Worm (Caenorhabditis elegans) whole organism, L1 larva: ENCODE results near the gene srz-31.

ENCODE experiments used
- ama-1 ChIP-seq: fragments of 150-350 bp; optimal IDR thresholded peaks from 2 replicates; lab custom pipeline; 2014
- blmp-1 ChIP-seq: fragments of 150-350 bp; optimal IDR thresholded peaks from 2 replicates; lab custom pipeline; 2014; ENCODE audit warnings: missing biosample characterization, missing genetic modification characterization
- fkh-10 ChIP-seq: sonication (generic microtip); optimal IDR thresholded peaks from 2 replicates; lab custom pipeline; 2017; ENCODE audit warnings: missing biosample characterization, missing genetic modification reagents, missing genetic modification characterization
- lin-39 ChIP-seq: fragments of 150-350 bp; optimal IDR thresholded peaks from 2 replicates; lab custom pipeline; 2014; ENCODE audit warnings: missing biosample characterization, missing genetic modification reagents, missing genetic modification characterization
- mdl-1 ChIP-seq, 2 experiments: fragments of 150-350 bp; optimal IDR thresholded peaks; 2 replicates each; lab custom pipeline; 2014 to 2017; ENCODE audit warnings: missing biosample characterization in 2 of 2, missing genetic modification characterization in 2 of 2, inconsistent platforms in 1 of 2
- nhr-12 ChIP-seq: sonication (generic microtip); optimal IDR thresholded peaks from 2 replicates; lab custom pipeline; 2017; ENCODE audit warnings: missing biosample characterization, missing genetic modification characterization
- nhr-90 ChIP-seq: sonication (generic microtip); optimal IDR thresholded peaks from 2 replicates; lab custom pipeline; 2016; ENCODE audit warnings: mild to moderate bottlenecking, missing genetic modification characterization, missing compliant biosample characterization; ENCODE audit not compliant: poor library complexity
- sptf-1 ChIP-seq: fragments of 150-350 bp; optimal IDR thresholded peaks from 2 replicates; lab custom pipeline; 2014; ENCODE audit warnings: missing biosample characterization, missing genetic modification characterization
- unc-62 ChIP-seq: fragments of 150-350 bp; optimal IDR thresholded peaks from 2 replicates; lab custom pipeline; 2014; ENCODE audit warnings: missing biosample characterization, missing genetic modification reagents, missing genetic modification characterization
- unc-98 ChIP-seq: fragments of 200-800 bp; sonication (Bioruptor generic); IDR thresholded peaks from 2 replicates; pipeline ENCODE4 v1.3.6; 2022; ENCODE audit warnings: missing genetic modification characterization, missing compliant biosample characterization

DNA sequence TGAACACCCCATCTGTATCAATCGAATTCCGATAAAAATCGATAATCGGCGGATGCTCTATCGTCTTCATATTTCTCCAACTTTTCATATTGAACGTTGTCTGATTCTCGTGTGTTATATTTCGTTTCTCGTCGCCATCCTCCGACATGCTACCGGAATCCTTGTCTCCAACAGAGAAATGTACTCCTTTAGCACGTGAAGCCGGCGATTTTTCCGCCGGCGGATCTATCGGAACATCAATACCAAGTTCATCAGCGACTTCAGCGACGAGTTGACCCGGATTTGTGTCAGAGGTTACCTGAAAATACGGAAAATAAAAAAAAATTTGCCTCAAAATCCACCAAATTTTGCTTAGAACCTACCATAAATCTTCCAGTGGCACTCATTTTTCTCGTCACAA, 22.1 kb upstream of the srz-31 start:
- TF ChIP-seq lin-39 (tag; lab: Kevin White, UChicago): no peak
- TF ChIP-seq mdl-1 (tag; optimal IDR thresholded peaks at IDR 0.05; lab: Kevin White, UChicago): no peak
- TF ChIP-seq unc-62 (GFP tag; lab: Kevin White, UChicago): no peak
- no peak for TF ChIP-seq nhr-12 (tag; lab: Kevin White, UChicago)
- TF ChIP-seq unc-98: no peak
- TF ChIP-seq sptf-1 (tag; lab: Kevin White, UChicago): no peak
- TF ChIP-seq ama-1: no peak
- no peak for TF ChIP-seq blmp-1 (tag; lab: Kevin White, UChicago)
- no peak for TF ChIP-seq nhr-90 (tag; lab: Kevin White, UChicago)
- no peak for TF ChIP-seq fkh-10
